Worm (Caenorhabditis elegans) whole organism, L1 larva: ENCODE data around the gene M03F8.5.

Experiments used
- alr-1 ChIP-seq: fragments of 200-800 bp; sonication (Bioruptor generic); optimal IDR thresholded peaks from 2 replicates; lab custom pipeline; 2018; ENCODE audit warnings: borderline replicate concordance, mild to moderate bottlenecking, missing genetic modification characterization, missing compliant biosample characterization
- ama-1 ChIP-seq: fragments of 150-350 bp; optimal IDR thresholded peaks from 2 replicates; lab custom pipeline; 2014
- ceh-82 ChIP-seq, 3 experiments: fragments of 150-350 bp in 1 of 3; sonication (generic microtip) in 2 of 3; optimal IDR thresholded peaks; 2 replicates each; lab custom pipeline; 2014 to 2017; ENCODE audit warnings: missing biosample characterization in 3 of 3, missing genetic modification characterization in 3 of 3
- egl-27 ChIP-seq, 2 experiments: fragments of 150-350 bp in 1 of 2; sonication (generic microtip); optimal IDR thresholded peaks; 3 replicates each; lab custom pipeline; 2017 to 2018; ENCODE audit warnings: missing biosample characterization in 2 of 2, missing genetic modification characterization in 2 of 2, missing genetic modification reagents in 2 of 2
- elt-3 ChIP-seq, 6 experiments: fragments of 150-350 bp in 1 of 6; sonication (generic microtip); optimal IDR thresholded peaks; 2 replicates each; lab custom pipeline; 2017 to 2018; ENCODE audit warnings: missing biosample characterization in 6 of 6, missing genetic modification characterization in 6 of 6, inconsistent platforms in 1 of 6
- lin-13 ChIP-seq: fragments of 150-350 bp; optimal IDR thresholded peaks from 2 replicates; lab custom pipeline; 2014; ENCODE audit warnings: missing biosample characterization, missing genetic modification reagents, missing genetic modification characterization
- lin-39 ChIP-seq: fragments of 150-350 bp; optimal IDR thresholded peaks from 2 replicates; lab custom pipeline; 2014; ENCODE audit warnings: missing biosample characterization, missing genetic modification reagents, missing genetic modification characterization
- lsy-2 ChIP-seq, 2 experiments: fragments of 150-350 bp; optimal IDR thresholded peaks; 2 replicates each; lab custom pipeline; 2014; ENCODE audit warnings: missing biosample characterization in 2 of 2, missing genetic modification characterization in 2 of 2
- nhr-237 ChIP-seq: fragments of 150-350 bp; optimal IDR thresholded peaks from 2 replicates; lab custom pipeline; 2014; ENCODE audit warnings: missing biosample characterization, missing genetic modification characterization
- nhr-76 ChIP-seq: sonication (generic microtip); optimal IDR thresholded peaks from 2 replicates; lab custom pipeline; 2017; ENCODE audit warnings: missing biosample characterization, missing genetic modification characterization
- sptf-1 ChIP-seq: fragments of 150-350 bp; optimal IDR thresholded peaks from 2 replicates; lab custom pipeline; 2014; ENCODE audit warnings: missing biosample characterization, missing genetic modification characterization
- zag-1 ChIP-seq: fragments of 150-350 bp; optimal IDR thresholded peaks from 2 replicates; lab custom pipeline; 2014; ENCODE audit warnings: missing biosample characterization, missing genetic modification characterization

DNA sequence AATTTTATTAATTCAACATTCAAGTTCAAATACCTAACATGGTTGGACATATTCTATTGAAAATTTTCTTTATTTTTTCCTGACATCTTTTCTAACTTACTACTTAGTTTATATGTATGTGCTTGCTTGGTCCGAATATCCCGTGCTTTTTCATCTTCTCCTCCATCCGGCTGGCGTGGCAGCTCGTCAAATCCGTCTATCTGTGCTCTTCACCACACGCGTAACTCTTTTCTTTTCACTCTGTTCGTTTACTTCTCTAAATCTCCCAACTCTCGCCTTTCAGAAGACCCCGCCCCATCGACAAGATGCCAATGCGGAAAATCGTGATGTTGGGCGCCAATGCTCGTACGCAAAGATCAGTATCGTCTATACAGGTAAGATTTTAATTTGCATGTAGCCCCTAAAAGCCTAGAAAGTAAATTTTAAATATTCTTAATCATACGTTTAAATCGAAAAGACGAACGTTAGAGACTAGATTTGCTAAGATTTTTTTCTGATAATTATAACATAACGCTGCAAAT, 28.1 kb upstream of the M03F8.5 start:
- TF ChIP-seq lin-39 (tag; lab: Kevin White, UChicago) (no peak), alr-1 (tag; lab: Kevin White, UChicago) (no peak), ama-1 (lab: Kevin White, UChicago) (no peak), nhr-237 (tag; lab: Kevin White, UChicago) (no peak), nhr-76 (no peak), egl-27 (tag; optimal IDR thresholded peaks at IDR 0.05; lab: Kevin White, UChicago) (no peak), ceh-82 (tag; optimal IDR thresholded peaks at IDR 0.05; lab: Kevin White, UChicago) (peak in 1 of 3 experiments; percentile 4), sptf-1 (tag; lab: Kevin White, UChicago) (no peak), lin-13 (no peak), lsy-2 (tag; optimal IDR thresholded peaks at IDR 0.05; lab: Kevin White, UChicago) (no peak), elt-3 (tag; optimal IDR thresholded peaks at IDR 0.05; lab: Kevin White, UChicago) (no peak), zag-1 (no peak)
